Worm (Caenorhabditis elegans): ENCODE measurements around the gene mdmh-35.

DNA sequence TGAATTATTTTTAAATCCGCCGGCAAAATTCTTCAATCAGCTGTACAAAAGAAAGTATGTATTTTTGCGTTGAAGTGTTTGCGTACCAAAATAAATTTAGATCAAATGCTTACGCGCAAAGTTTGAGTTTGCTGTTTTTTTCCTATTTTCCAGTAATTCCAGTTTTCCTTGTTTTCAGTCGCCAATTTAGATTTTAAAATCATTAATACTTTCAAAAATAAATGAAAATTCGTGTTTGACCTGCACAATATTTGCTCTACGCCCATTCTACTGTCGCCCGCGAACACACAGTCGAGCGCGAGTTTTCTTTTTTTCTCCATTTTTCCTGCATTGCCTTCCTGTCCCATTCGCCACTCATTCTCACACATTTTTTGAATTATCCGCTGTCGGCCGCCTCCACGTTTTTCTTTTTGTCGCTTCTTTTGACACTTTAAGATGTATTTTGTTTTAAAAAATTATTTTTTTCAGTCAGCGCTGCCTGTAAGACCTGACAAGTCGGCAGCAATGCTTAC is 37.3 kb upstream of the mdmh-35 start, which contains the start of gene ptc-1:
- TF ChIP-seq nhr-77 (tag; optimal IDR thresholded peaks at IDR 0.05) = no peak
- TF ChIP-seq blmp-1 (tag; optimal IDR thresholded peaks at IDR 0.05) = no peak
- no peak for TF ChIP-seq ztf-11 (tag; optimal IDR thresholded peaks at IDR 0.05)
- TF ChIP-seq nhr-90 (tag; optimal IDR thresholded peaks at IDR 0.05; ENCODE audit: poor library complexity) = no peak
- no peak for TF ChIP-seq snpc-4 (tag; optimal IDR thresholded peaks at IDR 0.05)
- no peak for TF ChIP-seq aly-2 (tag; optimal IDR thresholded peaks at IDR 0.05)
- no peak for TF ChIP-seq ceh-8 (GFP tag; optimal IDR thresholded peaks at IDR 0.05)
- TF ChIP-seq mdl-1 (tag; optimal IDR thresholded peaks at IDR 0.05) = no peak
- no peak for TF ChIP-seq ces-1 (GFP tag; optimal IDR thresholded peaks at IDR 0.05)
- no peak for TF ChIP-seq Y116A8C.19 (tag; optimal IDR thresholded peaks at IDR 0.05; ENCODE audit: borderline replicate concordance)
- no peak for TF ChIP-seq vab-15 (tag; optimal IDR thresholded peaks at IDR 0.05)
- no peak for TF ChIP-seq lin-15B (tag; optimal IDR thresholded peaks at IDR 0.05)
- no peak for TF ChIP-seq fos-1 (tag; optimal IDR thresholded peaks at IDR 0.05)
- no peak for TF ChIP-seq nhr-237 (tag; optimal IDR thresholded peaks at IDR 0.05)
